Worm (Caenorhabditis elegans) whole organism, young adult: ENCODE results near the gene fkh-4.
A peak's percentile ranks its signal among the peaks of the same experiment; 100 is the strongest.

ENCODE experiments used
- B0261.1 ChIP-seq: sonication (generic microtip); optimal IDR thresholded peaks from 2 replicates; lab custom pipeline; 2016; ENCODE audit warnings: mild to moderate bottlenecking, missing genetic modification characterization, moderate library complexity, missing compliant biosample characterization
- B0336.3 ChIP-seq: fragments of 200-800 bp; sonication (Bioruptor generic); IDR thresholded peaks from 2 replicates; pipeline ENCODE4 v1.3.6; 2022; ENCODE audit warnings: missing genetic modification characterization, missing compliant biosample characterization
- F10E7.11 ChIP-seq: sonication (generic microtip); optimal IDR thresholded peaks from 2 replicates; lab custom pipeline; 2017; ENCODE audit warnings: mild to moderate bottlenecking, missing genetic modification characterization, moderate library complexity, missing compliant biosample characterization
- F22D6.2 ChIP-seq: sonication (generic microtip); optimal IDR thresholded peaks from 2 replicates; lab custom pipeline; 2016; ENCODE audit warnings: mild to moderate bottlenecking, missing genetic modification characterization, missing compliant biosample characterization
- F49E8.2 ChIP-seq: sonication (generic microtip); optimal IDR thresholded peaks from 3 replicates; lab custom pipeline; 2017; ENCODE audit warnings: missing genetic modification characterization, mild to moderate bottlenecking, missing compliant biosample characterization, antibody characterized with exemption, moderate library complexity; ENCODE audit not compliant: insufficient read depth
- F52B5.7 ChIP-seq: sonication (generic microtip); optimal IDR thresholded peaks from 2 replicates; lab custom pipeline; 2016; ENCODE audit warnings: mild to moderate bottlenecking, missing genetic modification characterization, missing compliant biosample characterization
- K11D2.4 ChIP-seq: fragments of 200-800 bp; sonication (Bioruptor generic); IDR thresholded peaks from 2 replicates; pipeline ENCODE4 v1.3.6; 2022; ENCODE audit warnings: missing genetic modification reagents, missing genetic modification characterization, missing compliant biosample characterization
- T07F8.4 ChIP-seq: sonication (generic microtip); optimal IDR thresholded peaks from 2 replicates; lab custom pipeline; 2016; ENCODE audit warnings: mild to moderate bottlenecking, missing genetic modification characterization, moderate library complexity, missing compliant biosample characterization
- Y56A3A.18 ChIP-seq: fragments of 200-800 bp; sonication (Bioruptor generic); IDR thresholded peaks from 2 replicates; pipeline ENCODE4 v1.3.6; 2022; ENCODE audit warnings: missing genetic modification reagents, missing genetic modification characterization, missing compliant biosample characterization
- ZK185.1 ChIP-seq: sonication (generic microtip); optimal IDR thresholded peaks from 2 replicates; lab custom pipeline; 2016; ENCODE audit warnings: mild to moderate bottlenecking, missing genetic modification characterization, missing compliant biosample characterization; ENCODE audit not compliant: poor library complexity, severe bottlenecking
- aptf-3 ChIP-seq: fragments of 200-800 bp; sonication (Bioruptor generic); IDR thresholded peaks from 2 replicates; pipeline ENCODE4 v1.3.6; 2022; ENCODE audit warnings: missing genetic modification characterization, missing compliant biosample characterization
- atf-7 ChIP-seq: sonication (generic microtip); optimal IDR thresholded peaks from 2 replicates; lab custom pipeline; 2017; ENCODE audit warnings: mild to moderate bottlenecking, missing genetic modification characterization, missing compliant biosample characterization
- attf-5 ChIP-seq: fragments of 200-800 bp; sonication (Bioruptor generic); optimal IDR thresholded peaks from 2 replicates; lab custom pipeline; 2018; ENCODE audit warnings: mild to moderate bottlenecking, missing genetic modification characterization, missing compliant biosample characterization
- attf-6 ChIP-seq: fragments of 200-800 bp; sonication (Bioruptor generic); IDR thresholded peaks from 2 replicates; pipeline ENCODE4 v1.3.6; 2022; ENCODE audit warnings: missing genetic modification reagents, missing genetic modification characterization, missing compliant biosample characterization
- bed-2 ChIP-seq: fragments of 200-800 bp; sonication (Bioruptor generic); IDR thresholded peaks from 2 replicates; pipeline ENCODE4 v1.3.6; 2022; ENCODE audit warnings: missing genetic modification reagents, missing genetic modification characterization, missing compliant biosample characterization
- ccch-3 ChIP-seq: fragments of 200-800 bp; sonication (Bioruptor generic); optimal IDR thresholded peaks from 2 replicates; lab custom pipeline; 2018; ENCODE audit warnings: mild to moderate bottlenecking, missing genetic modification characterization, missing compliant biosample characterization
- ceh-27 ChIP-seq: fragments of 200-800 bp; sonication (Bioruptor generic); optimal IDR thresholded peaks from 2 replicates; lab custom pipeline; 2018; ENCODE audit warnings: mild to moderate bottlenecking, missing genetic modification characterization, moderate library complexity, missing compliant biosample characterization
- ceh-79 ChIP-seq: sonication (generic microtip); optimal IDR thresholded peaks from 2 replicates; lab custom pipeline; 2017; ENCODE audit warnings: mild to moderate bottlenecking, missing genetic modification characterization, missing compliant biosample characterization
- dox-1 ChIP-seq: fragments of 200-800 bp; sonication (Bioruptor generic); IDR thresholded peaks from 2 replicates; pipeline ENCODE4 v1.3.6; 2022; ENCODE audit warnings: missing genetic modification reagents, missing genetic modification characterization, missing compliant biosample characterization
- dpl-1 ChIP-seq: fragments of 150-350 bp; optimal IDR thresholded peaks from 2 replicates; lab custom pipeline; 2014; ENCODE audit warnings: missing biosample characterization, missing genetic modification reagents, missing genetic modification characterization
- egl-18 ChIP-seq: fragments of 200-800 bp; sonication (Bioruptor generic); IDR thresholded peaks from 2 replicates; pipeline ENCODE4 v1.3.6; 2022; ENCODE audit warnings: missing genetic modification reagents, missing genetic modification characterization, missing compliant biosample characterization
- egrh-3 ChIP-seq: fragments of 200-800 bp; sonication (Bioruptor generic); IDR thresholded peaks from 2 replicates; pipeline ENCODE4 v1.3.6; 2022; ENCODE audit warnings: missing genetic modification reagents, missing genetic modification characterization, missing compliant biosample characterization
- ets-4 ChIP-seq: fragments of 200-800 bp; sonication (Bioruptor generic); optimal IDR thresholded peaks from 2 replicates; lab custom pipeline; 2018; ENCODE audit warnings: mild to moderate bottlenecking, missing genetic modification characterization, missing compliant biosample characterization
- fkh-3 ChIP-seq: sonication (generic microtip); optimal IDR thresholded peaks from 2 replicates; lab custom pipeline; 2016; ENCODE audit warnings: mild to moderate bottlenecking, missing genetic modification characterization, missing compliant biosample characterization
- gei-17 ChIP-seq: fragments of 200-800 bp; sonication (Bioruptor generic); optimal IDR thresholded peaks from 2 replicates; lab custom pipeline; 2018; ENCODE audit warnings: mild to moderate bottlenecking, missing genetic modification characterization, missing compliant biosample characterization
- him-1 ChIP-seq: sonication (generic microtip); optimal IDR thresholded peaks from 2 replicates; lab custom pipeline; 2016; ENCODE audit warnings: missing genotype, missing genetic modification reagents, missing genetic modification characterization, missing compliant biosample characterization
- hmg-1.2 ChIP-seq: fragments of 200-800 bp; sonication (Bioruptor generic); IDR thresholded peaks from 2 replicates; pipeline ENCODE4 v1.3.6; 2022; ENCODE audit warnings: missing genetic modification reagents, missing genetic modification characterization, missing compliant biosample characterization
- hrde-1 ChIP-seq: sonication (generic microtip); optimal IDR thresholded peaks from 2 replicates; lab custom pipeline; 2016; ENCODE audit warnings: missing genetic modification characterization, mild to moderate bottlenecking, missing compliant biosample characterization, moderate library complexity, missing genotype, missing genetic modification reagents, borderline replicate concordance
- let-526 ChIP-seq: fragments of 200-800 bp; sonication (Bioruptor generic); IDR thresholded peaks from 2 replicates; pipeline ENCODE4 v1.3.6; 2022; ENCODE audit warnings: missing genetic modification reagents, missing genetic modification characterization, missing compliant biosample characterization
- let-607 ChIP-seq, 2 experiments: fragments of 200-800 bp in 1 of 2; sonication (Bioruptor generic) in 1 of 2; sonication (generic microtip) in 1 of 2; optimal IDR thresholded peaks; 2 replicates each; lab custom pipeline; 2016 to 2018; ENCODE audit warnings: mild to moderate bottlenecking in 2 of 2, missing compliant biosample characterization in 2 of 2, missing genetic modification characterization in 2 of 2, moderate library complexity in 2 of 2, missing genotype in 1 of 2
- lin-35 ChIP-seq, 3 experiments: fragments of 150-350 bp in 2 of 3; sonication (generic microtip) in 1 of 3; optimal IDR thresholded peaks; 2 replicates each; lab custom pipeline; 2014 to 2018; ENCODE audit warnings: missing biosample characterization in 3 of 3, missing genetic modification characterization in 3 of 3, missing genetic modification reagents in 3 of 3
- lin-40 ChIP-seq: sonication (generic microtip); optimal IDR thresholded peaks from 2 replicates; lab custom pipeline; 2016; ENCODE audit warnings: missing genetic modification characterization, mild to moderate bottlenecking, missing compliant biosample characterization, missing genotype, missing genetic modification reagents
- lsl-1 ChIP-seq: fragments of 200-800 bp; sonication (Bioruptor generic); optimal IDR thresholded peaks from 2 replicates; lab custom pipeline; 2018; ENCODE audit warnings: mild to moderate bottlenecking, missing genetic modification characterization, moderate library complexity, missing compliant biosample characterization
- madf-10 ChIP-seq: sonication (generic microtip); optimal IDR thresholded peaks from 2 replicates; lab custom pipeline; 2016; ENCODE audit warnings: mild to moderate bottlenecking, missing genetic modification characterization, missing compliant biosample characterization
- madf-3 ChIP-seq: fragments of 200-800 bp; sonication (Bioruptor generic); IDR thresholded peaks from 2 replicates; pipeline ENCODE4 v1.3.6; 2022; ENCODE audit warnings: missing genetic modification reagents, missing genetic modification characterization, missing compliant biosample characterization
- mxl-1 ChIP-seq: sonication (generic microtip); optimal IDR thresholded peaks from 2 replicates; lab custom pipeline; 2016; ENCODE audit warnings: missing genetic modification characterization, missing compliant biosample characterization
- nfyb-1 ChIP-seq: fragments of 200-800 bp; sonication (Bioruptor generic); IDR thresholded peaks from 2 replicates; pipeline ENCODE4 v1.3.6; 2022; ENCODE audit warnings: missing genetic modification reagents, missing genetic modification characterization, missing compliant biosample characterization
- nhr-90 ChIP-seq: sonication (generic microtip); optimal IDR thresholded peaks from 2 replicates; lab custom pipeline; 2016; ENCODE audit warnings: missing genotype, mild to moderate bottlenecking, missing genetic modification characterization, missing compliant biosample characterization
- rcor-1 ChIP-seq: fragments of 200-800 bp; sonication (Bioruptor generic); IDR thresholded peaks from 2 replicates; pipeline ENCODE4 v1.3.6; 2022; ENCODE audit warnings: missing genetic modification reagents, missing genetic modification characterization, missing compliant biosample characterization
- rec-8 ChIP-seq, 2 experiments: sonication (generic microtip); optimal IDR thresholded peaks; 2 replicates each; lab custom pipeline; 2016; ENCODE audit warnings: mild to moderate bottlenecking in 2 of 2, missing genetic modification characterization in 2 of 2, missing genetic modification reagents in 2 of 2, missing genotype in 2 of 2, missing biosample characterization in 1 of 2, missing compliant biosample characterization in 1 of 2, moderate library complexity in 1 of 2
- sea-2 ChIP-seq: fragments of 200-800 bp; sonication (Bioruptor generic); IDR thresholded peaks from 2 replicates; pipeline ENCODE4 v1.3.6; 2022; ENCODE audit warnings: missing genetic modification characterization, missing compliant biosample characterization
- somi-1 ChIP-seq: fragments of 200-800 bp; sonication (Bioruptor generic); optimal IDR thresholded peaks from 2 replicates; lab custom pipeline; 2018; ENCODE audit warnings: mild to moderate bottlenecking, missing genetic modification characterization, missing compliant biosample characterization
- tbp1 ChIP-seq: fragments of 200-800 bp; sonication (Bioruptor generic); optimal IDR thresholded peaks from 2 replicates; lab custom pipeline; 2018; ENCODE audit warnings: mild to moderate bottlenecking, missing genetic modification characterization, missing compliant biosample characterization
- unc-130 ChIP-seq: sonication (generic microtip); optimal IDR thresholded peaks from 2 replicates; lab custom pipeline; 2016; ENCODE audit warnings: missing genetic modification reagents, missing genetic modification characterization, missing compliant biosample characterization
- ztf-18 ChIP-seq: sonication (generic microtip); optimal IDR thresholded peaks from 2 replicates; lab custom pipeline; 2016; ENCODE audit warnings: missing genotype, mild to moderate bottlenecking, missing genetic modification characterization, missing compliant biosample characterization
- ztf-22 ChIP-seq: fragments of 200-800 bp; sonication (Bioruptor generic); optimal IDR thresholded peaks from 2 replicates; lab custom pipeline; 2018; ENCODE audit warnings: mild to moderate bottlenecking, missing genetic modification characterization, moderate library complexity, missing compliant biosample characterization
- ztf-26 ChIP-seq: sonication (generic microtip); optimal IDR thresholded peaks from 2 replicates; lab custom pipeline; 2017; ENCODE audit warnings: missing genetic modification characterization, missing compliant biosample characterization

Gene fkh-4

DNA sequence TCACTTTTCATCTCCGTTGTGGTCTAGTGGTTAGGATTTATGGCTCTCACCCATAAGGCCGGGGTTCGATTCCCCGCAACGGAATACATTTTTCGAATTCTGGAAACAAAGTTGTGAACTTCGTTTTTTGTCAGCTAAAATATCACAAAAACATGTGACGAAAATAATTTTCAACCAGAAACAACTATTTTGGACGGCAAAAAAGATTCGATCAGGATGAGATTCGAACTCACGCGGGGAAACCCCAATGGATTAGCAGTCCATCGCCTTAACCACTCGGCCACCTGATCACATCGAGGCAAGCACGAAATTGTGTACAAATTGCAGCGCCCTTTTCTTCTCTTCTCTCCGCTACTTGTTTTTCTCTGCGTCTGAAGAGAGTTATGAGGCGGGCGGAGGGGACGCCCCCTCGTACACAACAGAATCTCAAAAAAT lies 20.0 kb upstream of the fkh-4 start:
- TF ChIP-seq B0261.1 (tag; lab: Kevin White, UChicago): peak; percentile 98
- peak; percentile 44 for TF ChIP-seq F49E8.2 (tag; lab: Kevin White, UChicago)
- TF ChIP-seq ccch-3 (GFP tag; lab: Kevin White, UChicago): peak; percentile 20
- TF ChIP-seq T07F8.4 (tag; lab: Kevin White, UChicago): peak; percentile 75
- peak; percentile 62 for TF ChIP-seq ceh-27
- peak; percentile 72 for TF ChIP-seq fkh-3 (tag; lab: Kevin White, UChicago)
- TF ChIP-seq rcor-1: peak; percentile 77
- peak in 1 of 3 experiments; percentile 67 for TF ChIP-seq lin-35 (GFP tag; optimal IDR thresholded peaks at IDR 0.05; lab: Kevin White, UChicago)
- peak; percentile 51 to 79 for TF ChIP-seq let-607 (tag; optimal IDR thresholded peaks at IDR 0.05; lab: Kevin White, UChicago)
- peak; percentile 10 for TF ChIP-seq lsl-1 (GFP tag; lab: Kevin White, UChicago)
- TF ChIP-seq mxl-1 (tag; lab: Kevin White, UChicago): peak; percentile 89
- peak; percentile 84 for TF ChIP-seq hmg-1.2 (GFP tag; lab: Robert Waterston, UW)
- peak; percentile 92 for TF ChIP-seq ztf-26 (tag; lab: Kevin White, UChicago)
- peak; percentile 93 for TF ChIP-seq tbp1 (GFP tag; lab: Kevin White, UChicago)
- TF ChIP-seq lin-40 (tag; lab: Kevin White, UChicago): peak; percentile 87
- TF ChIP-seq dox-1 (GFP tag; lab: Robert Waterston, UW): peak; percentile 93; the same call in 1 of the 2 replicates
- TF ChIP-seq aptf-3 (GFP tag; lab: Robert Waterston, UW): 0 out of 2 replicates have a peak, but pooled peaks have one; percentile 30
- peak; percentile 66 for TF ChIP-seq F22D6.2 (tag; lab: Kevin White, UChicago)
- TF ChIP-seq him-1 (tag; lab: Kevin White, UChicago): peak; percentile 96
- peak; percentile 88 for TF ChIP-seq madf-10 (tag; lab: Kevin White, UChicago)
- peak; percentile 64 for TF ChIP-seq F10E7.11 (tag; lab: Kevin White, UChicago)
- peak; percentile 81 for TF ChIP-seq nfyb-1
- TF ChIP-seq ztf-18: peak; percentile 76
- TF ChIP-seq F52B5.7 (tag; lab: Kevin White, UChicago): peak; percentile 62
- peak; percentile 14 for TF ChIP-seq unc-130 (GFP tag; lab: Kevin White, UChicago)
- peak; percentile 60 for TF ChIP-seq ets-4
- peak; percentile 19 for TF ChIP-seq ceh-79 (tag; lab: Kevin White, UChicago)
- peak; percentile 77 to 79 for TF ChIP-seq rec-8 (tag; optimal IDR thresholded peaks at IDR 0.05; lab: Kevin White, UChicago)
- peak; percentile 92 for TF ChIP-seq nhr-90 (tag; lab: Kevin White, UChicago)
- TF ChIP-seq attf-6 (GFP tag; lab: Robert Waterston, UW): peak; percentile 50; the same call in 1 of the 2 replicates
- peak; percentile 76 for TF ChIP-seq egl-18 (GFP tag; lab: Robert Waterston, UW)
- TF ChIP-seq madf-3 (GFP tag; lab: Robert Waterston, UW): 0 out of 2 replicates have a peak, but pooled peaks have one; percentile 56
- TF ChIP-seq gei-17 (GFP tag; lab: Kevin White, UChicago): peak; percentile 79
- peak; percentile 47; the same call in 1 of the 2 replicates for TF ChIP-seq egrh-3 (GFP tag; lab: Robert Waterston, UW)
- peak; percentile 80 for TF ChIP-seq atf-7 (tag; lab: Kevin White, UChicago)
- peak; percentile 25 for TF ChIP-seq ztf-22 (GFP tag; lab: Kevin White, UChicago)
- peak; percentile 72 for TF ChIP-seq hrde-1 (tag; lab: Kevin White, UChicago)
- peak; percentile 72; the same call in 1 of the 2 replicates for TF ChIP-seq K11D2.4 (GFP tag; lab: Robert Waterston, UW)
- TF ChIP-seq ZK185.1: peak; percentile 76
- TF ChIP-seq dpl-1 (GFP tag; lab: Kevin White, UChicago): peak; percentile 13
- TF ChIP-seq attf-5: peak; percentile 74
- TF ChIP-seq bed-2 (GFP tag; lab: Robert Waterston, UW): 0 out of 2 replicates have a peak, but pooled peaks have one; percentile 7
- peak; percentile 77; the same call in 1 of the 2 replicates for TF ChIP-seq B0336.3
- TF ChIP-seq sea-2 (GFP tag; lab: Robert Waterston, UW): peak; percentile 55; the same call in 1 of the 2 replicates
- peak; percentile 56; the same call in 1 of the 2 replicates for TF ChIP-seq let-526 (GFP tag; lab: Robert Waterston, UW)
- peak; percentile 83 for TF ChIP-seq Y56A3A.18 (GFP tag; lab: Robert Waterston, UW)
- TF ChIP-seq somi-1: peak; percentile 84
